Worm (Caenorhabditis elegans) whole organism, L4 larva: ENCODE measurements around the gene ZK1307.7.

Experiments
- F10B5.3 ChIP-seq: sonication (generic microtip); optimal IDR thresholded peaks from 2 replicates; lab custom pipeline; 2016; ENCODE audit warnings: mild to moderate bottlenecking, missing genetic modification characterization, missing compliant biosample characterization
- F26F4.8 ChIP-seq: fragments of 200-800 bp; sonication (Bioruptor generic); conservative IDR thresholded peaks from 2 replicates; pipeline ENCODE4 v1.3.6; 2022; ENCODE audit warnings: missing genetic modification characterization, missing compliant biosample characterization
- ama-1 ChIP-seq: fragments of 150-350 bp; optimal IDR thresholded peaks from 2 replicates; lab custom pipeline; 2014; ENCODE audit warnings: inconsistent platforms, mixed read lengths
- attf-4 ChIP-seq: sonication (generic microtip); optimal IDR thresholded peaks from 3 replicates; lab custom pipeline; 2017; ENCODE audit warnings: missing biosample characterization, missing genetic modification characterization
- ceh-44 ChIP-seq: fragments of 200-800 bp; sonication (Bioruptor generic); IDR thresholded peaks from 2 replicates; pipeline ENCODE4 v1.3.6; 2022; ENCODE audit warnings: missing genetic modification reagents, missing genetic modification characterization, missing compliant biosample characterization
- ces-1 ChIP-seq: fragments of 150-350 bp; sonication (generic microtip); optimal IDR thresholded peaks from 4 replicates; lab custom pipeline; 2014; ENCODE audit warnings: missing biosample characterization, missing genetic modification reagents, missing genetic modification characterization
- daf-12 ChIP-seq: fragments of 150-350 bp; optimal IDR thresholded peaks from 2 replicates; lab custom pipeline; 2014; ENCODE audit warnings: missing biosample characterization, missing genetic modification reagents, missing genetic modification characterization
- dmd-9 ChIP-seq: fragments of 200-800 bp; sonication (Bioruptor generic); IDR thresholded peaks from 2 replicates; pipeline ENCODE4 v1.3.6; 2022; ENCODE audit warnings: missing genetic modification reagents, missing genetic modification characterization, missing compliant biosample characterization
- hlh-11 ChIP-seq: fragments of 200-800 bp; sonication (Bioruptor generic); optimal IDR thresholded peaks from 2 replicates; lab custom pipeline; 2018; ENCODE audit warnings: mild to moderate bottlenecking, missing genetic modification characterization, missing compliant biosample characterization
- nhr-76 ChIP-seq: fragments of 150-350 bp; optimal IDR thresholded peaks from 2 replicates; lab custom pipeline; 2014; ENCODE audit warnings: missing biosample characterization, missing genetic modification characterization
- nhr-77 ChIP-seq: fragments of 150-350 bp; optimal IDR thresholded peaks from 2 replicates; lab custom pipeline; 2014; ENCODE audit warnings: missing biosample characterization, missing genetic modification characterization
- pha-4 ChIP-seq, 2 experiments: fragments of 150-350 bp in 1 of 2; fragments of 200-800 bp in 1 of 2; sonication (Bioruptor generic) in 1 of 2; IDR thresholded peaks in 1 of 2; optimal IDR thresholded peaks in 1 of 2; 2 replicates each; pipeline versions ENCODE4 v1.3.6 to Lab custom; 2014 to 2022; ENCODE audit warnings: missing genetic modification characterization in 2 of 2, missing genetic modification reagents in 2 of 2, missing biosample characterization in 1 of 2, missing compliant biosample characterization in 1 of 2
- sdz-12 ChIP-seq: fragments of 200-800 bp; sonication (Bioruptor generic); optimal IDR thresholded peaks from 2 replicates; lab custom pipeline; 2018; ENCODE audit warnings: mild to moderate bottlenecking, missing genetic modification characterization, missing compliant biosample characterization
- unc-62 ChIP-seq, 3 experiments: fragments of 150-350 bp in 1 of 3; sonication (generic microtip); optimal IDR thresholded peaks in 2 of 3; peaks in 1 of 3; 1 replicate in 1 of 3; 2 replicates in 2 of 3; lab custom pipeline; 2014 to 2017; ENCODE audit warnings: missing biosample characterization in 3 of 3, missing genetic modification characterization in 3 of 3, missing genetic modification reagents in 3 of 3, missing genotype in 1 of 3

ce11 chrII:9604063-9604462 is 32.3 kb upstream of the ZK1307.7 start:
- no peak for TF ChIP-seq F26F4.8
- peak; percentile 47 for TF ChIP-seq hlh-11 (tag; lab: Kevin White, UChicago)
- TF ChIP-seq nhr-76 (tag; lab: Kevin White, UChicago) = no peak
- no peak for TF ChIP-seq sdz-12 (GFP tag; lab: Kevin White, UChicago)
- no peak for TF ChIP-seq ceh-44 (GFP tag; lab: Robert Waterston, UW)
- no peak for TF ChIP-seq ces-1 (GFP tag; lab: Kevin White, UChicago)
- TF ChIP-seq nhr-77 (tag; lab: Kevin White, UChicago) = no peak
- no peak for TF ChIP-seq ama-1 (lab: Kevin White, UChicago)
- TF ChIP-seq pha-4 (GFP tag; IDR thresholded peaks at IDR 0.05; lab: Robert Waterston, UW) = no peak
- TF ChIP-seq pha-4 (tag; optimal IDR thresholded peaks at IDR 0.05; lab: Kevin White, UChicago) = no peak
- no peak for TF ChIP-seq F10B5.3 (tag; lab: Kevin White, UChicago)
- TF ChIP-seq attf-4 (tag; lab: Kevin White, UChicago) = no peak
- no peak for TF ChIP-seq daf-12 (tag; lab: Kevin White, UChicago)
- peak in 1 of 2 experiments; percentile 69 for TF ChIP-seq unc-62 (GFP tag; optimal IDR thresholded peaks at IDR 0.05 in 1 of 2; lab: Kevin White, UChicago)
- no peak for TF ChIP-seq unc-62 (tag; optimal IDR thresholded peaks at IDR 0.05; lab: Kevin White, UChicago)
- TF ChIP-seq dmd-9 (GFP tag; lab: Robert Waterston, UW) = no peak
